Fruit fly (Drosophila melanogaster) whole organism, prepupa: Measurements from ENCODE around the gene CG2841.

ENCODE experiments used
- Blimp-1 ChIP-seq: fragments of 200-800 bp; sonication (Bioruptor generic); optimal IDR thresholded peaks from 3 replicates; lab custom pipeline; 2017; ENCODE audit warnings: missing biosample characterization, missing genetic modification characterization, mild to moderate bottlenecking, moderate library complexity, missing genetic modification reagents
- CG10669 ChIP-seq: fragments of 200-800 bp; sonication (Bioruptor generic); optimal IDR thresholded peaks from 3 replicates; lab custom pipeline; 2018; ENCODE audit warnings: missing biosample characterization, mild to moderate bottlenecking, missing genetic modification characterization, moderate library complexity
- CG11294 ChIP-seq: fragments of 200-800 bp; sonication (Bioruptor generic); IDR thresholded peaks from 2 replicates; pipeline ENCODE4 v1.3.6; 2022; ENCODE audit warnings: missing biosample characterization, missing genetic modification characterization
- CG11902 ChIP-seq: fragments of 200-800 bp; sonication (Bioruptor generic); optimal IDR thresholded peaks from 3 replicates; lab custom pipeline; 2016; ENCODE audit warnings: missing biosample characterization, missing genetic modification characterization
- CG15336 ChIP-seq: fragments of 200-800 bp; sonication (Bioruptor generic); IDR thresholded peaks from 2 replicates; pipeline ENCODE4 v1.3.6; 2022; ENCODE audit warnings: missing biosample characterization, missing genetic modification characterization
- CG1621 ChIP-seq: fragments of 200-800 bp; sonication (Bioruptor generic); optimal IDR thresholded peaks from 3 replicates; lab custom pipeline; 2018; ENCODE audit warnings: missing biosample characterization, mild to moderate bottlenecking, missing genetic modification characterization
- CG3032 ChIP-seq: fragments of 200-800 bp; optimal IDR thresholded peaks from 2 replicates; lab custom pipeline; 2019; ENCODE audit warnings: missing biosample characterization, mild to moderate bottlenecking, missing genetic modification characterization, moderate library complexity
- CG31627 ChIP-seq: fragments of 200-800 bp; sonication (Bioruptor generic); optimal IDR thresholded peaks from 3 replicates; lab custom pipeline; 2016; ENCODE audit warnings: missing biosample characterization, missing genetic modification characterization
- CG32006 ChIP-seq: fragments of 200-800 bp; sonication (Bioruptor generic); optimal IDR thresholded peaks from 3 replicates; lab custom pipeline; 2017; ENCODE audit warnings: missing biosample characterization, mild to moderate bottlenecking, missing genetic modification characterization
- CG34406 ChIP-seq: fragments of 200-800 bp; sonication (Bioruptor generic); optimal IDR thresholded peaks from 3 replicates; lab custom pipeline; 2016; ENCODE audit warnings: missing biosample characterization, missing genetic modification characterization
- CG3919 ChIP-seq: fragments of 200-800 bp; sonication (Bioruptor generic); optimal IDR thresholded peaks from 3 replicates; lab custom pipeline; 2016; ENCODE audit warnings: missing biosample characterization, missing genetic modification characterization
- CG4318 ChIP-seq: fragments of 200-800 bp; sonication (Bioruptor generic); optimal IDR thresholded peaks from 3 replicates; lab custom pipeline; 2017; ENCODE audit warnings: missing biosample characterization, mild to moderate bottlenecking, missing genetic modification characterization
- CG6163 ChIP-seq: fragments of 200-800 bp; sonication (Bioruptor generic); IDR thresholded peaks from 3 replicates; pipeline ENCODE4 v1.3.6; 2022; ENCODE audit warnings: missing biosample characterization, missing genetic modification characterization
- CG6792 ChIP-seq: fragments of 200-800 bp; sonication (Bioruptor generic); optimal IDR thresholded peaks from 3 replicates; lab custom pipeline; 2016; ENCODE audit warnings: missing biosample characterization, missing genetic modification characterization
- CG6808 ChIP-seq: fragments of 200-800 bp; sonication (Bioruptor generic); optimal IDR thresholded peaks from 3 replicates; lab custom pipeline; 2017; ENCODE audit warnings: missing biosample characterization, missing genetic modification characterization, mild to moderate bottlenecking, moderate library complexity, missing genetic modification reagents
- CG6854 ChIP-seq: fragments of 200-800 bp; sonication (Bioruptor generic); optimal IDR thresholded peaks from 2 replicates; lab custom pipeline; 2017; ENCODE audit warnings: missing biosample characterization, mild to moderate bottlenecking, missing genetic modification characterization
- CG8319 ChIP-seq: fragments of 200-800 bp; sonication (Bioruptor generic); optimal IDR thresholded peaks from 3 replicates; lab custom pipeline; 2016; ENCODE audit warnings: missing biosample characterization, missing genetic modification characterization
- CG8632 ChIP-seq: fragments of 200-800 bp; sonication (Bioruptor generic); optimal IDR thresholded peaks from 3 replicates; lab custom pipeline; 2016; ENCODE audit warnings: missing biosample characterization, missing genetic modification characterization
- CG9139 ChIP-seq: fragments of 200-800 bp; sonication (Bioruptor generic); optimal IDR thresholded peaks from 3 replicates; lab custom pipeline; 2017; ENCODE audit warnings: missing biosample characterization, mild to moderate bottlenecking, missing genetic modification characterization
- Eip75B ChIP-seq: fragments of 200-800 bp; sonication (Bioruptor generic); optimal IDR thresholded peaks from 3 replicates; lab custom pipeline; 2016; ENCODE audit warnings: missing biosample characterization, missing genetic modification characterization
- Eip78C ChIP-seq: fragments of 200-800 bp; sonication (Bioruptor generic); peaks from one replicate; lab custom pipeline; 2016; ENCODE audit warnings: missing biosample characterization, missing genetic modification characterization
- Eip93F ChIP-seq: fragments of 200-800 bp; sonication (Bioruptor generic); optimal IDR thresholded peaks from 2 replicates; lab custom pipeline; 2016; ENCODE audit warnings: missing biosample characterization, mild to moderate bottlenecking, missing genetic modification characterization
- Ets21C ChIP-seq: fragments of 200-800 bp; sonication (Bioruptor generic); optimal IDR thresholded peaks from 3 replicates; lab custom pipeline; 2016; ENCODE audit warnings: missing biosample characterization, missing genetic modification characterization
- Ets96B ChIP-seq: fragments of 200-800 bp; optimal IDR thresholded peaks from 2 replicates; lab custom pipeline; 2019; ENCODE audit warnings: missing biosample characterization, mild to moderate bottlenecking, missing genetic modification characterization, moderate library complexity
- Gug ChIP-seq: fragments of 200-800 bp; sonication (Bioruptor generic); IDR thresholded peaks from 2 replicates; pipeline ENCODE4 v1.3.6; 2022; ENCODE audit warnings: missing biosample characterization, missing genetic modification characterization
- Hr38 ChIP-seq: sonication (Bioruptor generic); optimal IDR thresholded peaks from 2 replicates; lab custom pipeline; 2016; ENCODE audit warnings: missing biosample characterization, missing genetic modification characterization
- Hr4 ChIP-seq: fragments of 200-800 bp; sonication (Bioruptor generic); optimal IDR thresholded peaks from 3 replicates; lab custom pipeline; 2016; ENCODE audit warnings: missing biosample characterization, missing genetic modification characterization
- Lpt ChIP-seq: fragments of 200-800 bp; sonication (Bioruptor generic); optimal IDR thresholded peaks from 3 replicates; lab custom pipeline; 2016; ENCODE audit warnings: missing biosample characterization, missing genetic modification characterization
- Met ChIP-seq: fragments of 200-800 bp; sonication (Bioruptor generic); optimal IDR thresholded peaks from 3 replicates; lab custom pipeline; 2016; ENCODE audit warnings: missing biosample characterization, missing genetic modification characterization
- OdsH ChIP-seq: fragments of 200-800 bp; sonication (Bioruptor generic); optimal IDR thresholded peaks from 3 replicates; lab custom pipeline; 2016; ENCODE audit warnings: missing biosample characterization, missing genetic modification characterization
- Smox ChIP-seq: fragments of 200-800 bp; sonication (Bioruptor generic); optimal IDR thresholded peaks from 3 replicates; lab custom pipeline; 2016; ENCODE audit warnings: missing biosample characterization, missing genetic modification characterization
- Sox102F ChIP-seq: fragments of 200-800 bp; sonication (Bioruptor generic); optimal IDR thresholded peaks from 2 replicates; lab custom pipeline; 2016; ENCODE audit warnings: missing biosample characterization, mild to moderate bottlenecking, missing genetic modification characterization
- Sox14 ChIP-seq: fragments of 200-800 bp; sonication (Bioruptor generic); optimal IDR thresholded peaks from 3 replicates; lab custom pipeline; 2016; ENCODE audit warnings: missing biosample characterization, missing genetic modification characterization
- Sox15 ChIP-seq: fragments of 200-800 bp; sonication (Bioruptor generic); optimal IDR thresholded peaks from 3 replicates; lab custom pipeline; 2016; ENCODE audit warnings: missing biosample characterization, missing genetic modification characterization
- cyc ChIP-seq: fragments of 200-800 bp; sonication (Bioruptor generic); optimal IDR thresholded peaks from 3 replicates; lab custom pipeline; 2016; ENCODE audit warnings: missing biosample characterization, missing genetic modification characterization
- dac ChIP-seq: fragments of 200-800 bp; sonication (Bioruptor generic); optimal IDR thresholded peaks from 2 replicates; lab custom pipeline; 2017; ENCODE audit warnings: missing biosample characterization, mild to moderate bottlenecking, missing genetic modification characterization
- esn ChIP-seq: fragments of 200-800 bp; sonication (Bioruptor generic); optimal IDR thresholded peaks from 2 replicates; lab custom pipeline; 2016; ENCODE audit warnings: missing biosample characterization, mild to moderate bottlenecking, missing genetic modification characterization, moderate library complexity
- fd59A ChIP-seq: fragments of 200-800 bp; sonication (Bioruptor generic); optimal IDR thresholded peaks from 2 replicates; lab custom pipeline; 2017; ENCODE audit warnings: missing biosample characterization, mild to moderate bottlenecking, missing genetic modification characterization, missing genetic modification reagents
- fkh ChIP-seq: fragments of 200-800 bp; sonication (Bioruptor generic); optimal IDR thresholded peaks from 3 replicates; lab custom pipeline; 2017; ENCODE audit warnings: missing biosample characterization, mild to moderate bottlenecking, missing genetic modification characterization, moderate library complexity
- net ChIP-seq: fragments of 200-800 bp; sonication (Bioruptor generic); optimal IDR thresholded peaks from 3 replicates; lab custom pipeline; 2016; ENCODE audit warnings: missing biosample characterization, missing genetic modification characterization
- salr ChIP-seq, 2 experiments: fragments of 200-800 bp; sonication (Bioruptor generic); optimal IDR thresholded peaks; 3 replicates each; lab custom pipeline; 2016 to 2018; ENCODE audit warnings: missing biosample characterization in 2 of 2, missing genetic modification characterization in 2 of 2, mild to moderate bottlenecking in 1 of 2
- svp ChIP-seq: fragments of 200-800 bp; sonication (Bioruptor generic); peaks from one replicate; lab custom pipeline; 2016; ENCODE audit warnings: missing biosample characterization, missing genetic modification characterization
- topi ChIP-seq: fragments of 200-800 bp; sonication (Bioruptor generic); optimal IDR thresholded peaks from 3 replicates; lab custom pipeline; 2016; ENCODE audit warnings: missing biosample characterization, missing genetic modification characterization
- vri ChIP-seq: fragments of 200-800 bp; sonication (Bioruptor generic); optimal IDR thresholded peaks from 3 replicates; lab custom pipeline; 2016; ENCODE audit warnings: missing biosample characterization, mild to moderate bottlenecking, missing genetic modification characterization

Gene CG2841

dm6 chrX:2334556-2335137 lies 31.5 kb downstream of the CG2841 start, which contains the start of gene Ilp6 (continued):
- TF ChIP-seq cyc (GFP tag; lab: Kevin White, UChicago) = peak; percentile 0
- peak; percentile 23 for TF ChIP-seq OdsH (GFP tag; lab: Kevin White, UChicago)
- TF ChIP-seq Eip78C (GFP tag; lab: Kevin White, UChicago) = peak; percentile 84
- peak; percentile 60 for TF ChIP-seq Met (GFP tag; lab: Kevin White, UChicago)
- peak; percentile 36 for TF ChIP-seq CG3919
- TF ChIP-seq CG6808 = peak; percentile 64
- TF ChIP-seq CG10669 (GFP tag; lab: Kevin White, UChicago) = peak; percentile 49
- TF ChIP-seq vri (GFP tag; lab: Kevin White, UChicago) = peak; percentile 32
- TF ChIP-seq fkh (GFP tag; lab: Kevin White, UChicago) = no peak
- no peak for TF ChIP-seq CG4318 (GFP tag; lab: Kevin White, UChicago)
- peak; percentile 42 for TF ChIP-seq Blimp-1 (GFP tag; lab: Kevin White, UChicago)
- TF ChIP-seq CG11294 (GFP tag; lab: Robert Waterston, UW) = no peak
- TF ChIP-seq dac (GFP tag; lab: Kevin White, UChicago) = no peak
- TF ChIP-seq CG34406 (GFP tag; lab: Kevin White, UChicago) = peak; percentile 35

dm6 chrX:2334025-2334424 lies 32.1 kb downstream of the CG2841 start:
- TF ChIP-seq dac (GFP tag; lab: Kevin White, UChicago) (no peak), CG1621 (tag; lab: Kevin White, UChicago) (no peak), Lpt (GFP tag; lab: Kevin White, UChicago) (no peak), CG8632 (GFP tag; lab: Kevin White, UChicago) (no peak), Met (GFP tag; lab: Kevin White, UChicago) (no peak), Ets21C (no peak), vri (GFP tag; lab: Kevin White, UChicago) (no peak), Sox15 (no peak), CG6163 (GFP tag; lab: Robert Waterston, UW) (no peak), esn (GFP tag; lab: Kevin White, UChicago) (no peak), salr (GFP tag; optimal IDR thresholded peaks at IDR 0.05; lab: Kevin White, UChicago) (no peak), CG8319 (GFP tag; lab: Kevin White, UChicago) (no peak), Hr38 (GFP tag; lab: Kevin White, UChicago) (no peak), fd59A (no peak), Eip78C (GFP tag; lab: Kevin White, UChicago) (no peak), Sox14 (GFP tag; lab: Kevin White, UChicago) (no peak)

- TF ChIP-seq CG31627 (GFP tag; lab: Kevin White, UChicago) (no peak), svp (GFP tag; lab: Kevin White, UChicago) (peak; percentile 56), cyc (GFP tag; lab: Kevin White, UChicago) (no peak), Eip75B (GFP tag; lab: Kevin White, UChicago) (no peak), fkh (GFP tag; lab: Kevin White, UChicago) (peak; percentile 35)
These were observed 33.4 kb downstream of the CG2841 start for dm6 chrX:2332784-2333183.

dm6 chrX:2329312-2329711 lies 36.8 kb downstream of the CG2841 start:
- TF ChIP-seq cyc (GFP tag; lab: Kevin White, UChicago) = peak; percentile 73
- TF ChIP-seq CG11902 = peak; percentile 37
- no peak for TF ChIP-seq dac (GFP tag; lab: Kevin White, UChicago)
- TF ChIP-seq Gug = no peak
- peak; percentile 51 for TF ChIP-seq CG3032 (tag; lab: Kevin White, UChicago)
- peak; percentile 80 for TF ChIP-seq CG6792 (GFP tag; lab: Kevin White, UChicago)
- TF ChIP-seq Ets96B (tag; lab: Kevin White, UChicago) = peak; percentile 55
- TF ChIP-seq Eip93F = peak; percentile 43
- peak; percentile 55 for TF ChIP-seq net
- TF ChIP-seq Eip78C (GFP tag; lab: Kevin White, UChicago) = peak; percentile 91
- TF ChIP-seq Hr38 (GFP tag; lab: Kevin White, UChicago) = no peak
- TF ChIP-seq Hr4 (GFP tag; lab: Kevin White, UChicago) = no peak
- no peak for TF ChIP-seq CG11294 (GFP tag; lab: Robert Waterston, UW)
- TF ChIP-seq salr (GFP tag; optimal IDR thresholded peaks at IDR 0.05; lab: Kevin White, UChicago) = peak in 1 of 2 experiments; percentile 8
- TF ChIP-seq CG15336 (GFP tag; lab: Robert Waterston, UW) = no peak
- TF ChIP-seq topi (GFP tag; lab: Kevin White, UChicago) = peak; percentile 77
- peak; percentile 74 for TF ChIP-seq vri (GFP tag; lab: Kevin White, UChicago)
- peak; percentile 35 for TF ChIP-seq CG9139 (GFP tag; lab: Kevin White, UChicago)
- TF ChIP-seq Smox (GFP tag; lab: Kevin White, UChicago) = peak; percentile 73
- TF ChIP-seq Sox102F (GFP tag; lab: Kevin White, UChicago) = peak; percentile 77
- peak; percentile 25 for TF ChIP-seq CG32006 (GFP tag; lab: Kevin White, UChicago)
- TF ChIP-seq CG34406 (GFP tag; lab: Kevin White, UChicago) = peak; percentile 64
- TF ChIP-seq CG1621 (tag; lab: Kevin White, UChicago) = peak; percentile 4
- no peak for TF ChIP-seq CG6854 (GFP tag; lab: Kevin White, UChicago)
